Fruit fly (Drosophila melanogaster) whole organism, embryonic: ENCODE data around the gene dUTPase.

Source experiments
- CG10147 ChIP-seq: fragments of 200-800 bp; sonication (Bioruptor generic); optimal IDR thresholded peaks from 2 replicates; lab custom pipeline; 2019; ENCODE audit warnings: missing biosample characterization, mild to moderate bottlenecking, missing genetic modification characterization, moderate library complexity
- CG11560 ChIP-seq: fragments of 200-800 bp; sonication (Bioruptor generic); IDR thresholded peaks from 3 replicates; pipeline ENCODE4 v1.3.6; 2022; ENCODE audit warnings: missing biosample characterization, missing genetic modification characterization
- CG12299 ChIP-seq: fragments of 200-800 bp; sonication (Bioruptor generic); optimal IDR thresholded peaks from 2 replicates; lab custom pipeline; 2018; ENCODE audit warnings: missing biosample characterization, mild to moderate bottlenecking, missing genetic modification characterization
- CG12942 ChIP-seq: fragments of 200-800 bp; sonication (Bioruptor generic); optimal IDR thresholded peaks from 3 replicates; lab custom pipeline; 2016; ENCODE audit warnings: missing biosample characterization, missing genetic modification characterization
- CG13287 ChIP-seq: fragments of 200-800 bp; sonication (Bioruptor generic); IDR thresholded peaks from 2 replicates; pipeline ENCODE4 v1.3.6; 2022; ENCODE audit warnings: missing biosample characterization, missing genetic modification characterization; ENCODE audit not compliant: partially characterized antibody
- CG14860 ChIP-seq: fragments of 200-800 bp; sonication (Bioruptor generic); IDR thresholded peaks from 3 replicates; pipeline ENCODE4 v1.3.6; 2022; ENCODE audit warnings: missing biosample characterization, missing genetic modification characterization; ENCODE audit not compliant: partially characterized antibody
- CG15514 ChIP-seq: fragments of 200-800 bp; sonication (Bioruptor generic); optimal IDR thresholded peaks from 3 replicates; lab custom pipeline; 2017; ENCODE audit warnings: missing biosample characterization, missing genetic modification characterization, mild to moderate bottlenecking, moderate library complexity, missing genetic modification reagents
- CG15601 ChIP-seq: fragments of 200-800 bp; sonication (Bioruptor generic); optimal IDR thresholded peaks from 3 replicates; lab custom pipeline; 2019; ENCODE audit warnings: missing biosample characterization, mild to moderate bottlenecking, missing genetic modification characterization, moderate library complexity
- CG16813 ChIP-seq: fragments of 200-800 bp; sonication (Bioruptor generic); IDR thresholded peaks from 3 replicates; pipeline ENCODE4 v1.3.6; 2022; ENCODE audit warnings: missing biosample characterization, missing genetic modification characterization; ENCODE audit not compliant: partially characterized antibody
- CG17829 ChIP-seq: fragments of 200-800 bp; optimal IDR thresholded peaks from 2 replicates; lab custom pipeline; 2019; ENCODE audit warnings: missing biosample characterization, mild to moderate bottlenecking, missing genetic modification characterization, moderate library complexity
- CG17912 ChIP-seq: fragments of 200-800 bp; sonication (Bioruptor generic); optimal IDR thresholded peaks from 2 replicates; lab custom pipeline; 2018; ENCODE audit warnings: missing biosample characterization, mild to moderate bottlenecking, missing genetic modification characterization
- CG1832 ChIP-seq: fragments of 200-800 bp; sonication (Bioruptor generic); optimal IDR thresholded peaks from 2 replicates; lab custom pipeline; 2017; ENCODE audit warnings: missing biosample characterization, mild to moderate bottlenecking, missing genetic modification characterization, inconsistent platforms
- CG42726 ChIP-seq: fragments of 200-800 bp; sonication (Bioruptor generic); IDR thresholded peaks from 2 replicates; pipeline ENCODE4 v1.3.6; 2022; ENCODE audit warnings: missing biosample characterization, missing genetic modification characterization; ENCODE audit not compliant: partially characterized antibody
- CG4328 ChIP-seq: fragments of 200-800 bp; sonication (Bioruptor generic); optimal IDR thresholded peaks from 3 replicates; lab custom pipeline; 2017; ENCODE audit warnings: missing biosample characterization, missing genetic modification reagents, missing genetic modification characterization
- CG4730 ChIP-seq: fragments of 200-800 bp; sonication (Bioruptor generic); IDR thresholded peaks from 2 replicates; pipeline ENCODE4 v1.3.6; 2022; ENCODE audit warnings: missing biosample characterization, missing genetic modification characterization
- CG5180 ChIP-seq: fragments of 200-800 bp; sonication (Bioruptor generic); optimal IDR thresholded peaks from 3 replicates; lab custom pipeline; 2017; ENCODE audit warnings: missing biosample characterization, missing genetic modification characterization, mild to moderate bottlenecking, moderate library complexity, missing genetic modification reagents
- CG6272 ChIP-seq: fragments of 200-800 bp; sonication (Bioruptor generic); IDR thresholded peaks from 2 replicates; pipeline ENCODE4 v1.3.6; 2022; ENCODE audit warnings: missing biosample characterization, missing genetic modification characterization
- CG7357 ChIP-seq: fragments of 200-800 bp; sonication (Bioruptor generic); IDR thresholded peaks from 3 replicates; pipeline ENCODE4 v1.3.6; 2022; ENCODE audit warnings: missing biosample characterization, missing genetic modification characterization
- Dek ChIP-seq: fragments of 200-800 bp; sonication (Bioruptor generic); optimal IDR thresholded peaks from 3 replicates; lab custom pipeline; 2019; ENCODE audit warnings: missing biosample characterization, mild to moderate bottlenecking, missing genetic modification characterization, moderate library complexity
- Doc3 ChIP-seq: fragments of 200-800 bp; sonication (Bioruptor generic); IDR thresholded peaks from 3 replicates; pipeline ENCODE4 v1.3.6; 2022; ENCODE audit warnings: missing biosample characterization, missing genetic modification characterization; ENCODE audit not compliant: partially characterized antibody
- E2f1 ChIP-seq: fragments of 200-800 bp; sonication (Bioruptor generic); IDR thresholded peaks from 2 replicates; pipeline ENCODE4 v1.3.6; 2022; ENCODE audit warnings: missing biosample characterization, missing genetic modification characterization
- Hr39 ChIP-seq: fragments of >200 bp; optimal IDR thresholded peaks from 2 replicates; lab custom pipeline; 2017
- MBD-R2 ChIP-seq: fragments of 200-800 bp; sonication (Bioruptor generic); IDR thresholded peaks from 2 replicates; pipeline ENCODE4 v1.3.6; 2022; ENCODE audit warnings: missing biosample characterization, missing genetic modification characterization
- MESR4 ChIP-seq: fragments of 200-800 bp; sonication (Bioruptor generic); optimal IDR thresholded peaks from 2 replicates; lab custom pipeline; 2018; ENCODE audit warnings: missing biosample characterization, mild to moderate bottlenecking, missing genetic modification characterization, moderate library complexity
- Mad ChIP-seq: fragments of 200-800 bp; sonication (Bioruptor generic); optimal IDR thresholded peaks from 2 replicates; lab custom pipeline; 2016; ENCODE audit warnings: missing biosample characterization, missing genetic modification characterization
- Max ChIP-seq: fragments of 200-800 bp; sonication (Bioruptor generic); optimal IDR thresholded peaks from 2 replicates; lab custom pipeline; 2016; ENCODE audit warnings: missing biosample characterization, mild to moderate bottlenecking, missing genetic modification characterization
- NK7.1 ChIP-seq: fragments of 200-800 bp; sonication (Bioruptor generic); optimal IDR thresholded peaks from 3 replicates; lab custom pipeline; 2016; ENCODE audit warnings: missing biosample characterization, missing genetic modification characterization
- Neu2 ChIP-seq: fragments of 200-800 bp; sonication (Bioruptor generic); optimal IDR thresholded peaks from 3 replicates; lab custom pipeline; 2016; ENCODE audit warnings: missing biosample characterization, missing genetic modification characterization, borderline replicate concordance
- Sin3A ChIP-seq: fragments of >200 bp; optimal IDR thresholded peaks from 2 replicates; lab custom pipeline; 2018
- Sox100B ChIP-seq: fragments of 200-800 bp; sonication (Bioruptor generic); optimal IDR thresholded peaks from 3 replicates; lab custom pipeline; 2018; ENCODE audit warnings: missing biosample characterization, mild to moderate bottlenecking, missing genetic modification characterization
- TFAM ChIP-seq: fragments of 200-800 bp; sonication (Bioruptor generic); optimal IDR thresholded peaks from 2 replicates; lab custom pipeline; 2017; ENCODE audit warnings: missing biosample characterization, missing genetic modification characterization, inconsistent platforms
- dmrt11E ChIP-seq: fragments of 200-800 bp; sonication (Bioruptor generic); optimal IDR thresholded peaks from 3 replicates; lab custom pipeline; 2018; ENCODE audit warnings: missing biosample characterization, mild to moderate bottlenecking, missing genetic modification characterization, moderate library complexity
- en ChIP-seq: fragments of 200-800 bp; sonication (Bioruptor generic); optimal IDR thresholded peaks from 2 replicates; lab custom pipeline; 2016; ENCODE audit warnings: missing biosample characterization, missing genetic modification characterization
- ewg ChIP-seq: fragments of 200-800 bp; sonication (Bioruptor generic); optimal IDR thresholded peaks from 3 replicates; lab custom pipeline; 2017; ENCODE audit warnings: mild to moderate bottlenecking, missing biosample characterization, missing genetic modification reagents, missing genetic modification characterization
- fd64A ChIP-seq: fragments of 200-800 bp; sonication (Bioruptor generic); optimal IDR thresholded peaks from 3 replicates; lab custom pipeline; 2018; ENCODE audit warnings: missing biosample characterization, mild to moderate bottlenecking, missing genetic modification characterization
- gfzf ChIP-seq: fragments of 200-800 bp; sonication (Bioruptor generic); optimal IDR thresholded peaks from 2 replicates; lab custom pipeline; 2016; ENCODE audit warnings: missing biosample characterization, mild to moderate bottlenecking, missing genetic modification characterization, moderate library complexity
- ham ChIP-seq: fragments of 200-800 bp; sonication (Bioruptor generic); IDR thresholded peaks from 2 replicates; pipeline ENCODE4 v1.3.6; 2022; ENCODE audit warnings: missing biosample characterization, missing genetic modification characterization
- her ChIP-seq: fragments of 200-800 bp; sonication (Bioruptor generic); optimal IDR thresholded peaks from 2 replicates; lab custom pipeline; 2016; ENCODE audit warnings: missing biosample characterization, missing genetic modification characterization
- inv ChIP-seq: fragments of 200-800 bp; sonication (Bioruptor generic); IDR thresholded peaks from 2 replicates; pipeline ENCODE4 v1.3.6; 2022; ENCODE audit warnings: missing biosample characterization, missing genetic modification characterization; ENCODE audit not compliant: partially characterized antibody
- knrl ChIP-seq: fragments of 200-800 bp; sonication (Bioruptor generic); IDR thresholded peaks from 3 replicates; pipeline ENCODE4 v1.3.6; 2022; ENCODE audit warnings: missing biosample characterization, missing genetic modification characterization; ENCODE audit not compliant: partially characterized antibody
- lilli ChIP-seq: fragments of 200-800 bp; sonication (Bioruptor generic); optimal IDR thresholded peaks from 3 replicates; lab custom pipeline; 2016; ENCODE audit warnings: missing biosample characterization, missing genetic modification characterization
- odd ChIP-seq: fragments of 200-800 bp; sonication (Bioruptor generic); optimal IDR thresholded peaks from 2 replicates; lab custom pipeline; 2017; ENCODE audit warnings: missing biosample characterization, mild to moderate bottlenecking, missing genetic modification characterization
- p53 ChIP-seq: fragments of 200-800 bp; sonication (Bioruptor generic); optimal IDR thresholded peaks from 2 replicates; lab custom pipeline; 2016; ENCODE audit warnings: missing biosample characterization, missing genetic modification characterization
- phol ChIP-seq: fragments of 200-800 bp; sonication (Bioruptor generic); optimal IDR thresholded peaks from 3 replicates; lab custom pipeline; 2018; ENCODE audit warnings: missing biosample characterization, mild to moderate bottlenecking, missing genetic modification characterization, moderate library complexity
- pum ChIP-seq: fragments of 200-800 bp; sonication (Bioruptor generic); optimal IDR thresholded peaks from 2 replicates; lab custom pipeline; 2016; ENCODE audit warnings: missing biosample characterization, missing genetic modification characterization
- row ChIP-seq: fragments of 200-800 bp; sonication (Bioruptor generic); IDR thresholded peaks from 3 replicates; pipeline ENCODE4 v1.3.6; 2022; ENCODE audit warnings: missing biosample characterization, missing genetic modification characterization
- shn ChIP-seq: fragments of 200-800 bp; sonication (Bioruptor generic); optimal IDR thresholded peaks from 3 replicates; lab custom pipeline; 2016; ENCODE audit warnings: missing biosample characterization, missing genetic modification characterization
- sna ChIP-seq: fragments of 200-800 bp; sonication (Bioruptor generic); IDR thresholded peaks from 2 replicates; pipeline ENCODE4 v1.3.6; 2022; ENCODE audit warnings: missing biosample characterization, missing genetic modification characterization; ENCODE audit not compliant: partially characterized antibody
- tin ChIP-seq: fragments of 200-800 bp; sonication (Bioruptor generic); optimal IDR thresholded peaks from 3 replicates; lab custom pipeline; 2016; ENCODE audit warnings: missing biosample characterization, missing genetic modification characterization
- zen ChIP-seq: fragments of 200-800 bp; sonication (Bioruptor generic); optimal IDR thresholded peaks from 3 replicates; lab custom pipeline; 2018; ENCODE audit warnings: missing biosample characterization, mild to moderate bottlenecking, missing genetic modification characterization, moderate library complexity

Gene dUTPase

dm6 chr2L:10970134-10970533 is 41.0 kb upstream of the dUTPase start, which contains the start of the genes Tmem214 and YL-1 (continued):
- TF ChIP-seq MBD-R2 (GFP tag; lab: Robert Waterston, UW) (peak; percentile 87), shn (no peak), phol (tag; lab: Kevin White, UChicago) (peak; percentile 86), tin (GFP tag; lab: Kevin White, UChicago) (no peak), Sin3A (peak; percentile 69), gfzf (peak; percentile 81), dmrt11E (tag; lab: Kevin White, UChicago) (no peak), lilli (peak; percentile 5), Max (GFP tag; lab: Kevin White, UChicago) (peak; percentile 38), Dek (no peak), CG42726 (GFP tag; lab: Robert Waterston, UW) (0 out of 2 replicates have a peak, but pooled peaks have one; percentile 6), MESR4 (GFP tag; lab: Kevin White, UChicago) (peak; percentile 22), CG1832 (no peak), zen (tag; lab: Kevin White, UChicago) (peak; percentile 16), CG13287 (GFP tag; lab: Robert Waterston, UW) (peak; percentile 73), fd64A (GFP tag; lab: Kevin White, UChicago) (no peak), CG4730 (GFP tag; lab: Robert Waterston, UW) (no peak), knrl (GFP tag; lab: Robert Waterston, UW) (peak; percentile 68), CG15601 (tag; lab: Kevin White, UChicago) (peak; percentile 2), CG12299 (peak; percentile 8), CG15514 (GFP tag; lab: Kevin White, UChicago) (peak; percentile 28), CG7357 (GFP tag; lab: Robert Waterston, UW) (no peak), inv (GFP tag; lab: Robert Waterston, UW) (peak; percentile 48; the same call in 1 of the 2 replicates), CG5180 (GFP tag; lab: Kevin White, UChicago) (no peak), CG11560 (tag; lab: Robert Waterston, UW) (no peak), CG14860 (0 out of 3 replicates have a peak, but pooled peaks have one; percentile 23), Sox100B (GFP tag; lab: Kevin White, UChicago) (no peak), odd (GFP tag; lab: Kevin White, UChicago) (no peak), CG16813 (GFP tag; lab: Robert Waterston, UW) (peak; percentile 58), CG17829 (tag; lab: Kevin White, UChicago) (peak; percentile 45), CG12942 (GFP tag; lab: Kevin White, UChicago) (no peak), TFAM (GFP tag; lab: Kevin White, UChicago) (no peak), CG17912 (no peak), row (GFP tag; lab: Robert Waterston, UW) (peak; percentile 44; the same call in 2 of the 3 replicates), sna (peak; percentile 57; the same call in 1 of the 2 replicates), Hr39 (lab: Kevin White, UChicago) (no peak), NK7.1 (no peak), Doc3 (GFP tag; lab: Robert Waterston, UW) (no peak; the same call in 2 of the 3 replicates), CG4328 (GFP tag; lab: Kevin White, UChicago) (no peak), p53 (GFP tag; lab: Kevin White, UChicago) (no peak), CG10147 (GFP tag; lab: Kevin White, UChicago) (peak; percentile 6), E2f1 (GFP tag; lab: Robert Waterston, UW) (no peak), Mad (GFP tag; lab: Kevin White, UChicago) (peak; percentile 21), CG6272 (GFP tag; lab: Robert Waterston, UW) (no peak), ewg (GFP tag; lab: Kevin White, UChicago) (no peak), en (GFP tag; lab: Kevin White, UChicago) (no peak), her (no peak), ham (GFP tag; lab: Robert Waterston, UW) (no peak), Neu2 (GFP tag; lab: Kevin White, UChicago) (no peak), pum (no peak)
